Worm (Caenorhabditis elegans): ENCODE results near the gene par-1.

- TF ChIP-seq ref-1 (GFP tag; conservative IDR thresholded peaks at IDR 0.05) (no peak), flt-1 (GFP tag; IDR thresholded peaks at IDR 0.05) (no peak), tab-1 (GFP tag; IDR thresholded peaks at IDR 0.05) (no peak), ztf-23 (GFP tag; IDR thresholded peaks at IDR 0.05) (no peak), klf-2 (GFP tag; conservative IDR thresholded peaks at IDR 0.05) (no peak), cog-1 (tag; optimal IDR thresholded peaks at IDR 0.05) (no peak)
These were observed 59.6 kb downstream of the par-1 start, which contains the start of gene D1086.18 for ce11 chrV:14085589-14085988.

Measured in whole organism, midembryonic.